Worm (Caenorhabditis elegans): Measurements from ENCODE around the gene clec-234.

The clec-234 gene

ce11 chrV:16429503-16429902 is 3.9 kb downstream of the clec-234 start, which contains the start of gene F26D2.10:
TSS of gene F26D2.10 (minus strand) at chrV:16429603.
- TF ChIP-seq skn-1 (tag; optimal IDR thresholded peaks at IDR 0.05) (no peak), hlh-17 (GFP tag; optimal IDR thresholded peaks at IDR 0.05; ENCODE audit: borderline replicate concordance) (no peak), tlp-1 (tag; optimal IDR thresholded peaks at IDR 0.05) (no peak), ceh-82 (tag; optimal IDR thresholded peaks at IDR 0.05) (no peak), zip-4 (GFP tag; optimal IDR thresholded peaks at IDR 0.05) (no peak)

ce11 chrV:16424428-16424827 is 8.9 kb downstream of the clec-234 start, which contains the start of gene srw-29:
TSS of gene srw-29 (minus strand) at chrV:16424528.
- no peak for TF ChIP-seq snpc-4 (tag; optimal IDR thresholded peaks at IDR 0.05)
- no peak for TF ChIP-seq sptf-1 (tag; optimal IDR thresholded peaks at IDR 0.05)
- TF ChIP-seq nhr-11 (tag; optimal IDR thresholded peaks at IDR 0.05), result no peak
- no peak for TF ChIP-seq vab-15 (tag; optimal IDR thresholded peaks at IDR 0.05)
- no peak for TF ChIP-seq ceh-63 (GFP tag; optimal IDR thresholded peaks at IDR 0.05)
- no peak for TF ChIP-seq unc-30 (tag; optimal IDR thresholded peaks at IDR 0.05)
- TF ChIP-seq C16A3.4 (tag; optimal IDR thresholded peaks at IDR 0.05), result no peak
- TF ChIP-seq aha-1 (tag; optimal IDR thresholded peaks at IDR 0.05), result no peak
- no peak for TF ChIP-seq efl-1 (optimal IDR thresholded peaks at IDR 0.05)
- no peak for TF ChIP-seq efl-1 (GFP tag; optimal IDR thresholded peaks at IDR 0.05 in 1 of 2)
- TF ChIP-seq unc-98 (GFP tag; IDR thresholded peaks at IDR 0.05), result no peak
- TF ChIP-seq pax-3 (tag; optimal IDR thresholded peaks at IDR 0.05), result no peak
- TF ChIP-seq aly-2 (tag; optimal IDR thresholded peaks at IDR 0.05), result no peak
- TF ChIP-seq nhr-47 (tag; optimal IDR thresholded peaks at IDR 0.05), result no peak
- no peak for TF ChIP-seq C34B4.2 (tag; optimal IDR thresholded peaks at IDR 0.05)
- TF ChIP-seq Y116A8C.19 (tag; optimal IDR thresholded peaks at IDR 0.05; ENCODE audit: borderline replicate concordance), result no peak
- TF ChIP-seq ama-1 (optimal IDR thresholded peaks at IDR 0.05), result no peak
- TF ChIP-seq elt-2 (tag; optimal IDR thresholded peaks at IDR 0.05), result no peak
- no peak for TF ChIP-seq lin-13 (GFP tag; optimal IDR thresholded peaks at IDR 0.05)
- TF ChIP-seq nhr-237 (tag; optimal IDR thresholded peaks at IDR 0.05), result no peak
- TF ChIP-seq sup-37 (GFP tag; optimal IDR thresholded peaks at IDR 0.05), result no peak

ce11 chrV:16420696-16421095 is 12.7 kb downstream of the clec-234 start, which contains the start of gene srw-48:
TSS of gene srw-48 (plus strand) at chrV:16420996.
- TF ChIP-seq fkh-4 (tag; optimal IDR thresholded peaks at IDR 0.05; ENCODE audit: borderline replicate concordance) (no peak), elt-3 (tag; optimal IDR thresholded peaks at IDR 0.05) (no peak), mab-9 (GFP tag; IDR thresholded peaks at IDR 0.05) (no peak), ztf-11 (tag; optimal IDR thresholded peaks at IDR 0.05) (no peak), lin-35 (GFP tag; optimal IDR thresholded peaks at IDR 0.05) (no peak), elt-2 (tag; optimal IDR thresholded peaks at IDR 0.05) (no peak), egl-13 (tag; optimal IDR thresholded peaks at IDR 0.05) (no peak), C04F5.9 (tag; optimal IDR thresholded peaks at IDR 0.05) (no peak), lsy-2 (tag; optimal IDR thresholded peaks at IDR 0.05) (no peak), unc-62 (GFP tag; optimal IDR thresholded peaks at IDR 0.05) (no peak)

ce11 chrV:16419769-16420168 is 13.6 kb downstream of the clec-234 start, which contains the start of gene F26D2.16:
TSS of gene F26D2.16 (minus strand) at chrV:16419869.
- no peak for TF ChIP-seq unc-30 (tag; optimal IDR thresholded peaks at IDR 0.05)
- TF ChIP-seq tlp-1 (tag; optimal IDR thresholded peaks at IDR 0.05), result no peak
- TF ChIP-seq nhr-71 (tag; optimal IDR thresholded peaks at IDR 0.05), result no peak
- no peak for TF ChIP-seq ceh-82 (tag; optimal IDR thresholded peaks at IDR 0.05)
- TF ChIP-seq efl-3 (GFP tag; optimal IDR thresholded peaks at IDR 0.05), result no peak

Data from whole organism, L1 larva.